Fruit fly (Drosophila melanogaster) whole organism, embryonic: ENCODE data around the gene CG17786.
A peak's percentile ranks its signal among the peaks of the same experiment; 100 is the strongest.

Experiments used
- Adf1 ChIP-seq: fragments of 200-800 bp; sonication (Bioruptor generic); IDR thresholded peaks from 2 replicates; pipeline ENCODE4 v1.3.6; 2022; ENCODE audit warnings: missing biosample characterization, missing genetic modification characterization
- Awh ChIP-seq: fragments of 200-800 bp; sonication (Bioruptor generic); IDR thresholded peaks from 2 replicates; pipeline ENCODE4, ENCODE4 v1.3.6; 2022; ENCODE audit warnings: missing biosample characterization, missing genetic modification characterization
- Bdp1 ChIP-seq: fragments of 200-800 bp; sonication (Bioruptor generic); optimal IDR thresholded peaks from 3 replicates; lab custom pipeline; 2016; ENCODE audit warnings: missing biosample characterization, missing genetic modification characterization
- CG11247 ChIP-seq: fragments of 200-800 bp; sonication (Bioruptor generic); IDR thresholded peaks from 2 replicates; pipeline ENCODE4 v1.3.6; 2022; ENCODE audit warnings: missing biosample characterization, missing genetic modification characterization
- CG12769 ChIP-seq: fragments of 200-800 bp; sonication (Bioruptor generic); optimal IDR thresholded peaks from 2 replicates; lab custom pipeline; 2019; ENCODE audit warnings: missing biosample characterization, mild to moderate bottlenecking, missing genetic modification characterization, moderate library complexity
- CG12942 ChIP-seq: fragments of 200-800 bp; sonication (Bioruptor generic); optimal IDR thresholded peaks from 3 replicates; lab custom pipeline; 2016; ENCODE audit warnings: missing biosample characterization, missing genetic modification characterization
- CG14014 ChIP-seq: fragments of 200-800 bp; sonication (Bioruptor generic); IDR thresholded peaks from 2 replicates; pipeline ENCODE4 v1.3.6; 2022; ENCODE audit warnings: missing biosample characterization, missing genetic modification characterization
- CG14050 ChIP-seq: fragments of 200-800 bp; sonication (Bioruptor generic); IDR thresholded peaks from 3 replicates; pipeline ENCODE4 v1.3.6; 2022; ENCODE audit warnings: missing biosample characterization, missing genetic modification characterization
- CG15696 ChIP-seq: fragments of 200-800 bp; sonication (Bioruptor generic); optimal IDR thresholded peaks from 2 replicates; lab custom pipeline; 2019; ENCODE audit warnings: missing biosample characterization, mild to moderate bottlenecking, missing genetic modification characterization, moderate library complexity
- CG1602 ChIP-seq: fragments of 200-800 bp; sonication (Bioruptor generic); optimal IDR thresholded peaks from 3 replicates; lab custom pipeline; 2016; ENCODE audit warnings: missing biosample characterization, missing genetic modification characterization
- CG3995 ChIP-seq: fragments of 200-800 bp; sonication (Bioruptor generic); optimal IDR thresholded peaks from 3 replicates; lab custom pipeline; 2016; ENCODE audit warnings: missing biosample characterization, missing genetic modification characterization
- CG4730 ChIP-seq: fragments of 200-800 bp; sonication (Bioruptor generic); IDR thresholded peaks from 2 replicates; pipeline ENCODE4 v1.3.6; 2022; ENCODE audit warnings: missing biosample characterization, missing genetic modification characterization
- CG4820 ChIP-seq: fragments of 200-800 bp; sonication (Bioruptor generic); optimal IDR thresholded peaks from 3 replicates; lab custom pipeline; 2016; ENCODE audit warnings: missing biosample characterization, missing genetic modification characterization
- CG4854 ChIP-seq: fragments of 200-800 bp; sonication (Bioruptor generic); optimal IDR thresholded peaks from 2 replicates; lab custom pipeline; 2016; ENCODE audit warnings: missing biosample characterization, missing genetic modification characterization, inconsistent platforms
- CG5953 ChIP-seq: fragments of 200-800 bp; sonication (Bioruptor generic); IDR thresholded peaks from 2 replicates; pipeline ENCODE4 v1.3.6; 2022; ENCODE audit warnings: missing biosample characterization, missing genetic modification characterization
- CG6854 ChIP-seq: fragments of 200-800 bp; sonication (Bioruptor generic); optimal IDR thresholded peaks from 3 replicates; lab custom pipeline; 2017; ENCODE audit warnings: missing biosample characterization, mild to moderate bottlenecking, missing genetic modification characterization
- CG7271 ChIP-seq: fragments of 200-800 bp; sonication (Bioruptor generic); optimal IDR thresholded peaks from 2 replicates; lab custom pipeline; 2018; ENCODE audit warnings: missing biosample characterization, mild to moderate bottlenecking, missing genetic modification characterization, moderate library complexity
- CG7357 ChIP-seq: fragments of 200-800 bp; sonication (Bioruptor generic); IDR thresholded peaks from 3 replicates; pipeline ENCODE4 v1.3.6; 2022; ENCODE audit warnings: missing biosample characterization, missing genetic modification characterization
- CG7786 ChIP-seq: fragments of 200-800 bp; sonication (Bioruptor generic); optimal IDR thresholded peaks from 2 replicates; lab custom pipeline; 2016; ENCODE audit warnings: missing biosample characterization, missing genetic modification characterization
- CG8388 ChIP-seq: fragments of 200-800 bp; sonication (Bioruptor generic); optimal IDR thresholded peaks from 2 replicates; lab custom pipeline; 2019; ENCODE audit warnings: missing biosample characterization, mild to moderate bottlenecking, missing genetic modification characterization, moderate library complexity
- CTCF ChIP-seq: fragments of 200-800 bp; sonication (Bioruptor generic); optimal IDR thresholded peaks from 2 replicates; lab custom pipeline; 2017; ENCODE audit warnings: missing biosample characterization, mild to moderate bottlenecking, missing genetic modification characterization, moderate library complexity
- Chrac-16 ChIP-seq: fragments of 200-800 bp; sonication (Bioruptor generic); optimal IDR thresholded peaks from 3 replicates; lab custom pipeline; 2016; ENCODE audit warnings: missing biosample characterization, missing genetic modification characterization
- Dip3 ChIP-seq: fragments of 200-800 bp; sonication (Bioruptor generic); optimal IDR thresholded peaks from 3 replicates; lab custom pipeline; 2016; ENCODE audit warnings: missing biosample characterization, missing genetic modification characterization
- Doc2 ChIP-seq: fragments of 200-800 bp; sonication (Bioruptor generic); IDR thresholded peaks from 2 replicates; pipeline ENCODE4 v1.3.6; 2022; ENCODE audit warnings: missing biosample characterization, missing genetic modification characterization
- Dref ChIP-seq: fragments of 200-800 bp; sonication (Bioruptor generic); IDR thresholded peaks from 2 replicates; pipeline ENCODE4 v1.3.6; 2022; ENCODE audit warnings: missing biosample characterization, missing genetic modification characterization
- Lim3 ChIP-seq: fragments of 200-800 bp; sonication (Bioruptor generic); IDR thresholded peaks from 2 replicates; pipeline ENCODE4 v1.3.6; 2022; ENCODE audit warnings: missing biosample characterization, missing genetic modification characterization
- Myb ChIP-seq: fragments of 200-800 bp; sonication (Bioruptor generic); optimal IDR thresholded peaks from 2 replicates; lab custom pipeline; 2016; ENCODE audit warnings: missing biosample characterization, missing genetic modification characterization
- Oaz ChIP-seq: fragments of 200-800 bp; sonication (Bioruptor generic); IDR thresholded peaks from 2 replicates; pipeline ENCODE4 v1.3.6; 2022; ENCODE audit warnings: missing biosample characterization, missing genetic modification characterization
- Ptx1 ChIP-seq: fragments of 200-800 bp; sonication (Bioruptor generic); IDR thresholded peaks from 2 replicates; pipeline ENCODE4 v1.3.6; 2022; ENCODE audit warnings: missing biosample characterization, missing genetic modification characterization
- Ravus ChIP-seq: fragments of 200-800 bp; sonication (Bioruptor generic); IDR thresholded peaks from 2 replicates; pipeline ENCODE4 v1.3.6; 2022; ENCODE audit warnings: missing biosample characterization, missing genetic modification characterization
- Rx ChIP-seq: fragments of 200-800 bp; sonication (Bioruptor generic); IDR thresholded peaks from 2 replicates; pipeline ENCODE4 v1.3.6; 2022; ENCODE audit warnings: missing biosample characterization, missing genetic modification characterization
- Usf ChIP-seq: fragments of 200-800 bp; sonication (Bioruptor generic); optimal IDR thresholded peaks from 2 replicates; lab custom pipeline; 2017; ENCODE audit warnings: missing genotype, missing biosample characterization, missing genetic modification characterization
- YL-1 ChIP-seq: fragments of 200-800 bp; sonication (Bioruptor generic); optimal IDR thresholded peaks from 3 replicates; lab custom pipeline; 2017; ENCODE audit warnings: missing biosample characterization, mild to moderate bottlenecking, missing genetic modification characterization
- aop ChIP-seq: fragments of 200-800 bp; sonication (Bioruptor generic); IDR thresholded peaks from 2 replicates; pipeline ENCODE4 v1.3.6; 2022; ENCODE audit warnings: missing biosample characterization, missing genetic modification characterization
- ap ChIP-seq: fragments of 200-800 bp; sonication (Bioruptor generic); IDR thresholded peaks from 2 replicates; pipeline ENCODE4 v1.3.6; 2022; ENCODE audit warnings: missing biosample characterization, missing genetic modification characterization
- bowl ChIP-seq: fragments of 200-800 bp; sonication (Bioruptor generic); IDR thresholded peaks from 2 replicates; pipeline ENCODE4 v1.3.6; 2022; ENCODE audit warnings: missing biosample characterization, missing genetic modification characterization
- br ChIP-seq: fragments of >200 bp; optimal IDR thresholded peaks from 2 replicates; lab custom pipeline; 2017
- cas ChIP-seq: fragments of 200-800 bp; sonication (Bioruptor generic); IDR thresholded peaks from 2 replicates; pipeline ENCODE4 v1.3.6; 2022; ENCODE audit warnings: missing biosample characterization, missing genetic modification characterization
- chinmo ChIP-seq: fragments of 200-800 bp; sonication (Bioruptor generic); IDR thresholded peaks from 4 replicates; pipeline ENCODE4 v1.3.6; 2022; ENCODE audit warnings: missing biosample characterization, missing genetic modification characterization; ENCODE audit not compliant: partially characterized antibody
- eyg ChIP-seq: fragments of 200-800 bp; sonication (Bioruptor generic); optimal IDR thresholded peaks from 3 replicates; lab custom pipeline; 2016; ENCODE audit warnings: missing biosample characterization, missing genetic modification characterization
- fru ChIP-seq: fragments of >200 bp; optimal IDR thresholded peaks from 2 replicates; lab custom pipeline; 2017
- gt ChIP-seq: fragments of 200-800 bp; sonication (Bioruptor generic); IDR thresholded peaks from 2 replicates; pipeline ENCODE4 v1.3.6; 2022; ENCODE audit warnings: missing biosample characterization, missing genetic modification characterization
- jigr1 ChIP-seq: fragments of 200-800 bp; sonication (Bioruptor generic); IDR thresholded peaks from 3 replicates; pipeline ENCODE4 v1.3.6; 2022; ENCODE audit warnings: missing biosample characterization, missing genetic modification characterization
- lab ChIP-seq: fragments of 200-800 bp; sonication (Bioruptor generic); optimal IDR thresholded peaks from 3 replicates; lab custom pipeline; 2017; ENCODE audit warnings: missing biosample characterization, missing genetic modification characterization, mild to moderate bottlenecking, moderate library complexity, missing genetic modification reagents
- run ChIP-seq: fragments of 200-800 bp; sonication (Bioruptor generic); optimal IDR thresholded peaks from 3 replicates; lab custom pipeline; 2018; ENCODE audit warnings: missing biosample characterization, mild to moderate bottlenecking, missing genetic modification characterization
- sd ChIP-seq: fragments of 200-800 bp; sonication (Bioruptor generic); optimal IDR thresholded peaks from 3 replicates; lab custom pipeline; 2018; ENCODE audit warnings: missing biosample characterization, mild to moderate bottlenecking, missing genetic modification characterization, moderate library complexity
- slbo ChIP-seq: fragments of 200-800 bp; sonication (Bioruptor generic); IDR thresholded peaks from 2 replicates; pipeline ENCODE4 v1.3.6; 2022; ENCODE audit warnings: missing biosample characterization, missing genetic modification characterization
- sna ChIP-seq: fragments of 200-800 bp; sonication (Bioruptor generic); IDR thresholded peaks from 2 replicates; pipeline ENCODE4 v1.3.6; 2022; ENCODE audit warnings: missing biosample characterization, missing genetic modification characterization; ENCODE audit not compliant: partially characterized antibody
- sqz ChIP-seq: fragments of 200-800 bp; sonication (Bioruptor generic); optimal IDR thresholded peaks from 3 replicates; lab custom pipeline; 2018; ENCODE audit warnings: missing biosample characterization, mild to moderate bottlenecking, missing genetic modification characterization
- tap ChIP-seq: fragments of 200-800 bp; optimal IDR thresholded peaks from 3 replicates; lab custom pipeline; 2019; ENCODE audit warnings: missing biosample characterization, mild to moderate bottlenecking, missing genetic modification characterization, moderate library complexity
- vvl ChIP-seq: fragments of 200-800 bp; sonication (Bioruptor generic); IDR thresholded peaks from 2 replicates; pipeline ENCODE4 v1.3.6; 2022; ENCODE audit warnings: missing biosample characterization, missing genetic modification characterization
- z ChIP-seq: fragments of 200-800 bp; sonication (Bioruptor generic); IDR thresholded peaks from 3 replicates; pipeline ENCODE4 v1.3.6; 2022; ENCODE audit warnings: missing biosample characterization, missing genetic modification characterization
- zen2 ChIP-seq: fragments of 200-800 bp; sonication (Bioruptor generic); IDR thresholded peaks from 3 replicates; pipeline ENCODE4 v1.3.6; 2022; ENCODE audit warnings: missing biosample characterization, missing genetic modification characterization; ENCODE audit not compliant: partially characterized antibody

Gene CG17786

DNA sequence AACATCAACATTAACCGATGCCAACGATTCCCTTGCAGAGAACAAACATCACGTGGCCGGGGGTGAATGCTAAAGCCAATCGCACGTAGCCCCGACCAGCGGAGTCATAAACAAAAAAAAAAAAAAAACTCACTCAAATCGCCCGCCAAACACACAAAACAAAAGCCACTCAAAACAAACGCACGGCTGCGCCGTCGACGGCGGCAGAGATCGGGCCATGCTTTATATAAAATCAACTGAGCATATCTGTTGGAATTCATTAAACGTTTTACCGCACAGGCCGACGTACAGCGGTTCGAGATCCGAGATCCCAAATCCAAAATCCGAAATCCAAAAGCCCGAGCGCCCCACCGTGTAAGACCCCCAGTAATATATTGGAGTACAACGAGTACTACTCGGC lies 46.1 kb downstream of the CG17786 start, which contains the start of gene CG13606:
TSS of gene CG13606 (plus strand) at position 250 of the 400 bp plus-strand sequence.
- TF ChIP-seq z: peak; percentile 94
- TF ChIP-seq CG5953 (GFP tag; lab: Robert Waterston, UW): no peak
- peak; percentile 52 for TF ChIP-seq sd (tag; lab: Kevin White, UChicago)
- TF ChIP-seq Ptx1 (GFP tag; lab: Robert Waterston, UW): no peak
- no peak for TF ChIP-seq lab (GFP tag; lab: Kevin White, UChicago)
- no peak for TF ChIP-seq tap (tag; lab: Kevin White, UChicago)
- TF ChIP-seq CG6854 (GFP tag; lab: Kevin White, UChicago): no peak
- 0 out of 3 replicates have a peak, but pooled peaks have one; percentile 43 for TF ChIP-seq zen2
- TF ChIP-seq Chrac-16: no peak
- peak; percentile 75 for TF ChIP-seq sqz (GFP tag; lab: Kevin White, UChicago)
- TF ChIP-seq chinmo (GFP tag; lab: Robert Waterston, UW): peak; percentile 19; the same call in 1 of the 4 replicates
- TF ChIP-seq aop (GFP tag; lab: Robert Waterston, UW): no peak
- TF ChIP-seq vvl (GFP tag; lab: Robert Waterston, UW): 0 out of 2 replicates have a peak, but pooled peaks have one; percentile 15
- TF ChIP-seq sna (GFP tag; lab: Robert Waterston, UW): 0 out of 2 replicates have a peak, but pooled peaks have one; percentile 22
- TF ChIP-seq Lim3: no peak
- TF ChIP-seq Adf1: peak; percentile 72

DNA sequence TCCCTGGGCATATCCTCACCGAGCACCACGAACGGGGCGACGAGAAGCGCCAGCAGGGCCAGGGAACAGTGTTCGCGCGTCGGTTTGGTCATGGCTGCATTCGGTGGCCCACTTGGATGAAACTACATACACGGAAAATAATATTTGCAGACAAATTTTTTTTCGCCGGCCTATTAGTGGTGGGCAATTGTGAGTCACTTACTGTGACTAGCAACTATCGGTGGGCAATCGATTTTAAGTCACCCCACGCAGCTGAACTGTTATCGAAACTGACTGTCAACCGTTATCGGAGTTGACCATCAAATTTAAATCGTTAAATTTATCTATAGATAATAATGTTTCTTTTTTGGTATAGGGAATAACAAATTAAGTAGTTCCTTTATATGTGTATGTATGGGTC lies 49.2 kb downstream of the CG17786 start, which contains the start of gene CG5510:
TSS of gene CG5510 (minus strand) at position 201 of the 400 bp plus-strand sequence.
- TF ChIP-seq CG12769 (tag; lab: Kevin White, UChicago) (peak; percentile 56), Dref (peak; percentile 100), ap (GFP tag; lab: Robert Waterston, UW) (peak; percentile 28; the same call in 1 of the 2 replicates), CG7786 (peak; percentile 25), Awh (no peak), CG4854 (GFP tag; lab: Kevin White, UChicago) (peak; percentile 40), Rx (GFP tag; lab: Robert Waterston, UW) (0 out of 2 replicates have a peak, but pooled peaks have one; percentile 27), gt (GFP tag; lab: Robert Waterston, UW) (no peak), Myb (GFP tag; lab: Kevin White, UChicago) (peak; percentile 97), jigr1 (no peak), bowl (no peak), CG7357 (GFP tag; lab: Robert Waterston, UW) (0 out of 3 replicates have a peak, but pooled peaks have one; percentile 32), zen2 (peak; percentile 97), CG12942 (GFP tag; lab: Kevin White, UChicago) (peak; percentile 26), run (tag; lab: Kevin White, UChicago) (no peak), CG4820 (GFP tag; lab: Kevin White, UChicago) (no peak), Bdp1 (peak; percentile 12), CG11247 (GFP tag; lab: Robert Waterston, UW) (peak; percentile 63; the same call in 1 of the 2 replicates), Doc2 (GFP tag; lab: Robert Waterston, UW) (no peak), slbo (peak; percentile 78), CG15696 (no peak), CG1602 (GFP tag; lab: Kevin White, UChicago) (peak; percentile 20), YL-1 (GFP tag; lab: Kevin White, UChicago) (peak; percentile 86), CG3995 (GFP tag; lab: Kevin White, UChicago) (peak; percentile 100), Oaz (no peak), CG8388 (GFP tag; lab: Kevin White, UChicago) (peak; percentile 28), fru (lab: Kevin White, UChicago) (no peak), CG7271 (no peak), CTCF (GFP tag; lab: Kevin White, UChicago) (no peak), Usf (GFP tag; lab: Kevin White, UChicago) (no peak), CG14014 (peak; percentile 33; the same call in 1 of the 2 replicates), CG14050 (GFP tag; lab: Robert Waterston, UW) (no peak), CG4730 (no peak), br (lab: Kevin White, UChicago) (no peak), Dip3 (GFP tag; lab: Kevin White, UChicago) (peak; percentile 6), cas (GFP tag; lab: Robert Waterston, UW) (no peak), eyg (GFP tag; lab: Kevin White, UChicago) (peak; percentile 39), Ravus (GFP tag; lab: Robert Waterston, UW) (no peak)
